Worm (Caenorhabditis elegans) whole organism, late embryonic: ENCODE measurements around the gene rab-6.2.

Source experiments
- F13H6.1 ChIP-seq: sonication (generic microtip); optimal IDR thresholded peaks from 2 replicates; lab custom pipeline; 2016; ENCODE audit warnings: missing genetic modification characterization, missing compliant biosample characterization
- K02D7.2 ChIP-seq: sonication (generic microtip); optimal IDR thresholded peaks from 2 replicates; lab custom pipeline; 2017; ENCODE audit warnings: mild to moderate bottlenecking, missing genetic modification characterization, missing compliant biosample characterization
- K09A11.1 ChIP-seq: sonication (generic microtip); optimal IDR thresholded peaks from 2 replicates; lab custom pipeline; 2017; ENCODE audit warnings: antibody characterized with exemption, mild to moderate bottlenecking, missing genetic modification characterization, missing compliant biosample characterization; ENCODE audit not compliant: insufficient read depth
- ama-1 ChIP-seq: fragments of 150-350 bp; optimal IDR thresholded peaks from 2 replicates; lab custom pipeline; 2014
- ceh-14 ChIP-seq: sonication (generic microtip); optimal IDR thresholded peaks from 2 replicates; lab custom pipeline; 2016; ENCODE audit warnings: missing genotype, missing genetic modification characterization, missing compliant biosample characterization
- ceh-18 ChIP-seq: sonication (generic microtip); optimal IDR thresholded peaks from 2 replicates; lab custom pipeline; 2016; ENCODE audit warnings: missing genetic modification characterization, missing compliant biosample characterization
- ceh-2 ChIP-seq: sonication (generic microtip); optimal IDR thresholded peaks from 2 replicates; lab custom pipeline; 2016; ENCODE audit warnings: missing genotype, missing genetic modification characterization, missing compliant biosample characterization
- ceh-22 ChIP-seq: sonication (generic microtip); optimal IDR thresholded peaks from 2 replicates; lab custom pipeline; 2017; ENCODE audit warnings: missing biosample characterization, missing genetic modification characterization
- ceh-30 ChIP-seq: fragments of 150-350 bp; optimal IDR thresholded peaks from 2 replicates; lab custom pipeline; 2014; ENCODE audit warnings: missing biosample characterization, missing genetic modification characterization
- ceh-31 ChIP-seq: sonication (generic microtip); optimal IDR thresholded peaks from 2 replicates; lab custom pipeline; 2016; ENCODE audit warnings: missing genetic modification characterization, missing compliant biosample characterization
- ceh-34 ChIP-seq: sonication (generic microtip); optimal IDR thresholded peaks from 2 replicates; lab custom pipeline; 2016; ENCODE audit warnings: mild to moderate bottlenecking, missing genetic modification characterization, missing compliant biosample characterization
- ceh-48 ChIP-seq: sonication (generic microtip); optimal IDR thresholded peaks from 2 replicates; lab custom pipeline; 2016; ENCODE audit warnings: missing genetic modification characterization, inconsistent platforms, missing compliant biosample characterization
- ceh-6 ChIP-seq: fragments of 200-800 bp; sonication (Bioruptor generic); optimal IDR thresholded peaks from 2 replicates; lab custom pipeline; 2018; ENCODE audit warnings: mild to moderate bottlenecking, missing genetic modification characterization, missing compliant biosample characterization
- ceh-9 ChIP-seq: sonication (generic microtip); optimal IDR thresholded peaks from 2 replicates; lab custom pipeline; 2016; ENCODE audit warnings: mild to moderate bottlenecking, missing genetic modification characterization, inconsistent platforms, missing compliant biosample characterization
- che-1 ChIP-seq: sonication (generic microtip); optimal IDR thresholded peaks from 2 replicates; lab custom pipeline; 2016; ENCODE audit warnings: mild to moderate bottlenecking, missing genetic modification characterization, missing compliant biosample characterization
- dmd-4 ChIP-seq: sonication (generic microtip); optimal IDR thresholded peaks from 2 replicates; lab custom pipeline; 2016; ENCODE audit warnings: borderline replicate concordance, missing genetic modification characterization, missing compliant biosample characterization
- elt-4 ChIP-seq: sonication (generic microtip); optimal IDR thresholded peaks from 2 replicates; lab custom pipeline; 2016; ENCODE audit warnings: missing genetic modification characterization, missing compliant biosample characterization
- eyg-1 ChIP-seq: sonication (generic microtip); optimal IDR thresholded peaks from 2 replicates; lab custom pipeline; 2016; ENCODE audit warnings: missing genotype, missing genetic modification characterization, missing compliant biosample characterization
- fax-1 ChIP-seq: sonication (generic microtip); optimal IDR thresholded peaks from 2 replicates; lab custom pipeline; 2016; ENCODE audit warnings: missing genotype, missing genetic modification characterization, missing compliant biosample characterization
- fkh-6 ChIP-seq: sonication (generic microtip); optimal IDR thresholded peaks from 2 replicates; lab custom pipeline; 2016; ENCODE audit warnings: missing genetic modification characterization, missing compliant biosample characterization
- hlh-13 ChIP-seq: fragments of 200-800 bp; sonication (Bioruptor generic); optimal IDR thresholded peaks from 2 replicates; lab custom pipeline; 2018; ENCODE audit warnings: mild to moderate bottlenecking, missing genetic modification characterization, missing compliant biosample characterization
- hlh-15 ChIP-seq: sonication (generic microtip); optimal IDR thresholded peaks from 2 replicates; lab custom pipeline; 2016; ENCODE audit warnings: missing genetic modification characterization, missing compliant biosample characterization
- hlh-30 ChIP-seq: sonication (generic microtip); optimal IDR thresholded peaks from 2 replicates; lab custom pipeline; 2017; ENCODE audit warnings: antibody characterized with exemption, missing genetic modification characterization, missing compliant biosample characterization; ENCODE audit not compliant: insufficient read depth
- hlh-6 ChIP-seq: sonication (generic microtip); optimal IDR thresholded peaks from 2 replicates; lab custom pipeline; 2016; ENCODE audit warnings: missing genotype, missing genetic modification characterization, missing compliant biosample characterization
- nfya-1 ChIP-seq: sonication (generic microtip); optimal IDR thresholded peaks from 2 replicates; lab custom pipeline; 2017; ENCODE audit warnings: missing genetic modification characterization, mild to moderate bottlenecking, missing compliant biosample characterization, antibody characterized with exemption, moderate library complexity
- nhr-11 ChIP-seq: fragments of 150-350 bp; optimal IDR thresholded peaks from 2 replicates; lab custom pipeline; 2014; ENCODE audit warnings: missing biosample characterization, missing genetic modification characterization
- nhr-232 ChIP-seq: sonication (generic microtip); optimal IDR thresholded peaks from 2 replicates; lab custom pipeline; 2016; ENCODE audit warnings: missing genetic modification characterization, missing compliant biosample characterization
- pag-3 ChIP-seq: sonication (generic microtip); optimal IDR thresholded peaks from 2 replicates; lab custom pipeline; 2016; ENCODE audit warnings: missing compliant biosample characterization, missing genetic modification characterization, borderline replicate concordance
- pha-2 ChIP-seq: sonication (generic microtip); optimal IDR thresholded peaks from 2 replicates; lab custom pipeline; 2017; ENCODE audit warnings: mild to moderate bottlenecking, missing genetic modification characterization, missing compliant biosample characterization
- pha-4 ChIP-seq: fragments of 150-350 bp; optimal IDR thresholded peaks from 2 replicates; lab custom pipeline; 2018; ENCODE audit warnings: missing biosample characterization, missing genetic modification reagents, missing genetic modification characterization
- rnt-1 ChIP-seq: sonication (generic microtip); optimal IDR thresholded peaks from 2 replicates; lab custom pipeline; 2016; ENCODE audit warnings: missing genetic modification characterization, missing compliant biosample characterization
- sdc-2 ChIP-seq: sonication (generic microtip); optimal IDR thresholded peaks from 2 replicates; lab custom pipeline; 2016; ENCODE audit warnings: missing genotype, missing genetic modification characterization, missing compliant biosample characterization
- syd-9 ChIP-seq: sonication (generic microtip); optimal IDR thresholded peaks from 2 replicates; lab custom pipeline; 2016; ENCODE audit warnings: mild to moderate bottlenecking, missing genetic modification characterization, moderate library complexity, missing compliant biosample characterization
- ttx-3 ChIP-seq: sonication (generic microtip); optimal IDR thresholded peaks from 2 replicates; lab custom pipeline; 2016; ENCODE audit warnings: missing genetic modification reagents, missing genetic modification characterization, missing compliant biosample characterization
- unc-3 ChIP-seq, 2 experiments: fragments of 200-800 bp in 1 of 2; sonication (Bioruptor generic) in 1 of 2; sonication (generic microtip) in 1 of 2; conservative IDR thresholded peaks in 1 of 2; optimal IDR thresholded peaks in 1 of 2; 2 replicates each; pipeline versions ENCODE4 v1.3.6 to Lab custom; 2016 to 2022; ENCODE audit warnings: missing compliant biosample characterization in 2 of 2, missing genetic modification characterization in 2 of 2, missing genetic modification reagents in 1 of 2
- ztf-16 ChIP-seq: sonication (generic microtip); optimal IDR thresholded peaks from 2 replicates; lab custom pipeline; 2017; ENCODE audit warnings: missing genetic modification characterization, missing compliant biosample characterization

The rab-6.2 gene

ce11 chrX:17195080-17195479 is 27.2 kb upstream of the rab-6.2 start, which contains the start of gene B0302.5:
TSS of gene B0302.5 (minus strand) at chrX:17195137.
- no peak for TF ChIP-seq dmd-4 (tag; lab: Kevin White, UChicago)
- no peak for TF ChIP-seq ceh-14 (tag; lab: Kevin White, UChicago)
- no peak for TF ChIP-seq nhr-11
- TF ChIP-seq nhr-232, result no peak
- no peak for TF ChIP-seq ceh-18 (tag; lab: Kevin White, UChicago)
- no peak for TF ChIP-seq ceh-34
- TF ChIP-seq nfya-1 (tag; lab: Kevin White, UChicago), result no peak
- no peak for TF ChIP-seq F13H6.1 (tag; lab: Kevin White, UChicago)
- TF ChIP-seq K02D7.2 (tag; lab: Kevin White, UChicago), result no peak
- no peak for TF ChIP-seq syd-9 (tag; lab: Kevin White, UChicago)
- TF ChIP-seq ceh-22, result no peak
- TF ChIP-seq fax-1 (tag; lab: Kevin White, UChicago), result no peak
- no peak for TF ChIP-seq eyg-1 (tag; lab: Kevin White, UChicago)
- TF ChIP-seq ttx-3 (tag; lab: Kevin White, UChicago), result no peak
- TF ChIP-seq ceh-6 (GFP tag; lab: Kevin White, UChicago), result no peak
- no peak for TF ChIP-seq pha-2
- TF ChIP-seq hlh-13, result no peak
- no peak for TF ChIP-seq ceh-2 (tag; lab: Kevin White, UChicago)

- TF ChIP-seq pag-3 (tag; lab: Kevin White, UChicago) (no peak), ceh-31 (tag; lab: Kevin White, UChicago) (no peak), unc-3 (GFP tag; conservative IDR thresholded peaks at IDR 0.05; lab: Robert Waterston, UW) (no peak), unc-3 (tag; optimal IDR thresholded peaks at IDR 0.05; lab: Kevin White, UChicago) (no peak), ama-1 (lab: Kevin White, UChicago) (no peak), ceh-2 (tag; lab: Kevin White, UChicago) (no peak), K09A11.1 (tag; lab: Kevin White, UChicago) (no peak), hlh-13 (no peak), ceh-48 (tag; lab: Kevin White, UChicago) (no peak), rnt-1 (tag; lab: Kevin White, UChicago) (no peak)
These were observed 24.5 kb upstream of the rab-6.2 start for ce11 chrX:17197824-17198223.

ce11 chrX:17203399-17203798 is 18.9 kb upstream of the rab-6.2 start:
- TF ChIP-seq pag-3 (tag; lab: Kevin White, UChicago) (no peak), nhr-11 (no peak), ceh-48 (tag; lab: Kevin White, UChicago) (no peak), rnt-1 (tag; lab: Kevin White, UChicago) (no peak), fkh-6 (tag; lab: Kevin White, UChicago) (no peak), pha-2 (no peak), ceh-22 (no peak), che-1 (tag; lab: Kevin White, UChicago) (no peak)
- TF ChIP-seq, all 69 proteins: peak for 0

- TF ChIP-seq ceh-48 (tag; lab: Kevin White, UChicago), result no peak
- no peak for TF ChIP-seq elt-4 (tag; lab: Kevin White, UChicago)
- no peak for TF ChIP-seq ceh-14 (tag; lab: Kevin White, UChicago)
These were observed 16.4 kb upstream of the rab-6.2 start for ce11 chrX:17205853-17206252.

ce11 chrX:17209265-17209664 is 13.0 kb upstream of the rab-6.2 start, which contains the start of gene T08G2.2:
TSS of gene T08G2.2 (minus strand) at chrX:17209365.
- TF ChIP-seq ztf-16 (tag; lab: Kevin White, UChicago), result no peak
- TF ChIP-seq hlh-30 (tag; lab: Kevin White, UChicago), result no peak
- TF ChIP-seq ceh-30 (tag; lab: Kevin White, UChicago), result no peak
- TF ChIP-seq sdc-2 (tag; lab: Kevin White, UChicago), result no peak
- no peak for TF ChIP-seq hlh-15
- TF ChIP-seq hlh-6 (tag; lab: Kevin White, UChicago), result no peak
- no peak for TF ChIP-seq pha-4
- no peak for TF ChIP-seq ceh-9
- TF ChIP-seq, all 69 proteins: peak for 0
